Fruit fly (Drosophila melanogaster): ENCODE data around the gene ss.

DNA sequence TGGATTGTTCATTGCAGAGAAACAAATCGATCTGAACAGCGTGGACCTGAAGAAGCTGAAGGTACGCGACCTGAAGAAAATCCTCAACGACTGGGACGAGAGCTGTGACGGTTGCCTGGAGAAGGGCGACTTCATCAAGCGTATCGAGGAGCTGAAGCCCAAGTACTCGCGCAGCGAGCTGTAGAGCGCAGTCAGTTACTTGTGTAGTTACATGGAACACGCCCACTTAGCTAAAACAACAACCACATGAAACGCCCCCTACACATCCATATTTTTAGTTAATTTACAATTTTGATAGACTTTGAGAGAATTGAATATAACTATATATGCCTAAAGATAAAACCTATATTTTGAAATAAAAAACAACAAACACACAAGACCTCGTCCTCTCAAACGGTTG lies 53.1 kb downstream of the ss start:
- TF ChIP-seq cnc (optimal IDR thresholded peaks at IDR 0.05) = no peak
- TF ChIP-seq kay (GFP tag; ENCODE audit: borderline replicate concordance) = no peak
- no peak for TF ChIP-seq Clk (GFP tag; optimal IDR thresholded peaks at IDR 0.05)

All from whole organism, adult.